Fruit fly (Drosophila melanogaster) whole organism, embryonic: ENCODE data around the gene Jhbp12.

Source experiments
- CG13775 ChIP-seq: fragments of 200-800 bp; sonication (Bioruptor generic); optimal IDR thresholded peaks from 3 replicates; lab custom pipeline; 2017; ENCODE audit warnings: missing biosample characterization, mild to moderate bottlenecking, missing genetic modification characterization
- CG5953 ChIP-seq: fragments of 200-800 bp; sonication (Bioruptor generic); IDR thresholded peaks from 2 replicates; pipeline ENCODE4 v1.3.6; 2022; ENCODE audit warnings: missing biosample characterization, missing genetic modification characterization
- CHES-1-like ChIP-seq: fragments of 200-800 bp; sonication (Bioruptor generic); optimal IDR thresholded peaks from 2 replicates; lab custom pipeline; 2016; ENCODE audit warnings: missing biosample characterization, missing genetic modification characterization
- CoRest ChIP-seq: fragments of 200-800 bp; sonication (Bioruptor generic); optimal IDR thresholded peaks from 3 replicates; lab custom pipeline; 2018; ENCODE audit warnings: missing biosample characterization, mild to moderate bottlenecking, missing genetic modification characterization, moderate library complexity
- PHDP ChIP-seq: fragments of 200-800 bp; sonication (Bioruptor generic); optimal IDR thresholded peaks from 3 replicates; lab custom pipeline; 2018; ENCODE audit warnings: missing biosample characterization, mild to moderate bottlenecking, missing genetic modification characterization, moderate library complexity

DNA sequence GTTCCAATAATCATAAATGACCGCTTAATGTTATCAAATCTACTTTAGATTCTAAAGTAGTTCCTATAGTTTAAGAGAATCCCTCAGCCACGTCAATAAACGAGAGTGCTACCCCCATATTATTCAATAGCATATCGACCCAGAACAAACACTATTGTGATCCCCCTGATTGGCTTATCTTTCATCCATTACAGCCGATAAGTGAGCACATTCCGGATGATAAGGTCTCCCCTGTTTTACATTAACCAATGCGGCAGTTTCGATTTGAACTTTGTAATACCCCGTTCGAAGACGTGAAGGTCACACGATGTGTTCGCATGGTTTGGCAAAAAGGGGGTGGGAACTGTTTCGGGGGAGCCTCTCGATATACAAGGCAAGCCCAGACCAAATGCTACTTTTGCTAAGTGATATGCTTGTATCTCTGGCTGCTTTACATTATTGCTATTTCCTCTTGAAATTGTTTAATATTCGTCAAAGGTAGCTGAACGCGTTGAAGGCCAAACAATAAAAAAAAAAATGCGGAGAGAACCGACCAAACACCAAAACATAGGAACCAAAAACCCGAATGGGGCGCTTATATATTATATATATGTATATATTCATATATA, 39.7 kb downstream of the Jhbp12 start:
- TF ChIP-seq CHES-1-like (no peak), PHDP (tag; lab: Kevin White, UChicago) (no peak), CoRest (no peak), CG5953 (no peak), CG13775 (GFP tag; lab: Kevin White, UChicago) (no peak)
